Worm (Caenorhabditis elegans) whole organism, late embryonic: ENCODE results near the gene ZK632.10.

ENCODE experiments used
- ama-1 ChIP-seq: fragments of 150-350 bp; optimal IDR thresholded peaks from 2 replicates; lab custom pipeline; 2014
- ceh-30 ChIP-seq: fragments of 150-350 bp; optimal IDR thresholded peaks from 2 replicates; lab custom pipeline; 2014; ENCODE audit warnings: missing biosample characterization, missing genetic modification characterization
- ets-4 ChIP-seq: sonication (generic microtip); optimal IDR thresholded peaks from 2 replicates; lab custom pipeline; 2016; ENCODE audit warnings: missing genetic modification characterization, missing compliant biosample characterization
- fax-1 ChIP-seq: sonication (generic microtip); optimal IDR thresholded peaks from 2 replicates; lab custom pipeline; 2016; ENCODE audit warnings: missing genotype, missing genetic modification characterization, missing compliant biosample characterization
- fkh-10 ChIP-seq: fragments of 150-350 bp; optimal IDR thresholded peaks from 2 replicates; lab custom pipeline; 2014; ENCODE audit warnings: missing biosample characterization, missing genetic modification reagents, missing genetic modification characterization
- nhr-11 ChIP-seq: fragments of 150-350 bp; optimal IDR thresholded peaks from 2 replicates; lab custom pipeline; 2014; ENCODE audit warnings: missing biosample characterization, missing genetic modification characterization
- pat-9 ChIP-seq: fragments of 200-800 bp; sonication (Bioruptor generic); optimal IDR thresholded peaks from 2 replicates; lab custom pipeline; 2018; ENCODE audit warnings: mild to moderate bottlenecking, missing genetic modification characterization, moderate library complexity, missing compliant biosample characterization
- pha-2 ChIP-seq: sonication (generic microtip); optimal IDR thresholded peaks from 2 replicates; lab custom pipeline; 2017; ENCODE audit warnings: mild to moderate bottlenecking, missing genetic modification characterization, missing compliant biosample characterization
- pha-4 ChIP-seq: fragments of 150-350 bp; optimal IDR thresholded peaks from 2 replicates; lab custom pipeline; 2018; ENCODE audit warnings: missing biosample characterization, missing genetic modification reagents, missing genetic modification characterization
- syd-9 ChIP-seq: sonication (generic microtip); optimal IDR thresholded peaks from 2 replicates; lab custom pipeline; 2016; ENCODE audit warnings: mild to moderate bottlenecking, missing genetic modification characterization, moderate library complexity, missing compliant biosample characterization
- tbx-2 ChIP-seq: sonication (generic microtip); optimal IDR thresholded peaks from 2 replicates; lab custom pipeline; 2016; ENCODE audit warnings: missing genetic modification characterization, missing compliant biosample characterization

ce11 chrIII:9851547-9851946 lies 24.0 kb upstream of the ZK632.10 start, which contains the start of gene K11H3.3:
- TF ChIP-seq nhr-11 (tag; lab: Kevin White, UChicago) = no peak
- no peak for TF ChIP-seq ama-1
- no peak for TF ChIP-seq ceh-30
- no peak for TF ChIP-seq fax-1 (tag; lab: Kevin White, UChicago)
- no peak for TF ChIP-seq tbx-2 (tag; lab: Kevin White, UChicago)
- TF ChIP-seq fkh-10 (GFP tag; lab: Kevin White, UChicago) = no peak
- no peak for TF ChIP-seq pat-9 (tag; lab: Kevin White, UChicago)
- TF ChIP-seq ets-4 (tag; lab: Kevin White, UChicago) = no peak
- TF ChIP-seq pha-2 (tag; lab: Kevin White, UChicago) = no peak
- TF ChIP-seq syd-9 (tag; lab: Kevin White, UChicago) = no peak
- no peak for TF ChIP-seq pha-4 (tag; lab: Kevin White, UChicago)
